Worm (Caenorhabditis elegans) whole organism, midembryonic: ENCODE data around the gene F44G3.7.

Experiments
- cog-1 ChIP-seq: sonication (generic microtip); optimal IDR thresholded peaks from 2 replicates; lab custom pipeline; 2016; ENCODE audit warnings: missing genetic modification characterization, missing compliant biosample characterization
- tab-1 ChIP-seq: fragments of 200-800 bp; sonication (Bioruptor generic); IDR thresholded peaks from 2 replicates; pipeline ENCODE4 v1.3.6; 2022; ENCODE audit warnings: missing genetic modification characterization, missing compliant biosample characterization

DNA sequence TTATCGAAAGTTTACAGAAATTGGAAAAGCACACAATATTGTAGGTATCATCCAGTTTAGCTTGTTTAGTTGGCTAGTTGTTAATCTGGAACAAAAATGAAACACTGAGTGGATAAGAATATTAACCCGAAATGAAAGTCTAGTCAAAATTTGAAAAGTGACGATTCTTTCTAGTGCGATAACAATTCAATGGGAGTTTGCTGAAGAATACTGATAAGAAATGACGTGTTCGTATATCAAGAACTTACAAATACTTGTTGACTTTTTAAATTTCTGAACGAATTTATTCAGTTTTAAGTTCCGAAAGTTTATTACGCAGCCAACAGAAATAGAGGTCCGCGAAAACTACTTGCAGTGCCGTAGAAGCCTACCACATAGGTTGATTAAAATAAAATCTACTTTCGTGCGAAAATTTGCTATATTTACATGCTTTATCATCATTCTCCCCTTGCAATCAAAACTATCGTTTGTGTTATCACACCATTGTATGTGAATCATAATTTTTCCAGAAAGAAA lies 6.2 kb upstream of the F44G3.7 start, which contains the start of gene fbxa-88:
- TF ChIP-seq cog-1 (tag; lab: Kevin White, UChicago) (no peak), tab-1 (no peak)
